Worm (Caenorhabditis elegans) whole organism, L1 larva: Measurements from ENCODE around the gene F13E9.5.

Source experiments
- ama-1 ChIP-seq: fragments of 150-350 bp; optimal IDR thresholded peaks from 2 replicates; lab custom pipeline; 2014
- blmp-1 ChIP-seq: fragments of 150-350 bp; optimal IDR thresholded peaks from 2 replicates; lab custom pipeline; 2014; ENCODE audit warnings: missing biosample characterization, missing genetic modification characterization
- elt-2 ChIP-seq: sonication (generic microtip); optimal IDR thresholded peaks from 2 replicates; lab custom pipeline; 2016; ENCODE audit warnings: missing genetic modification characterization, mild to moderate bottlenecking, inconsistent platforms, missing compliant biosample characterization, missing genetic modification reagents
- ets-5 ChIP-seq: fragments of 200-800 bp; sonication (Bioruptor generic); IDR thresholded peaks from 2 replicates; pipeline ENCODE4 v1.3.6; 2022; ENCODE audit warnings: missing genetic modification characterization, missing compliant biosample characterization
- fos-1 ChIP-seq: fragments of 150-350 bp; optimal IDR thresholded peaks from 2 replicates; lab custom pipeline; 2014; ENCODE audit warnings: missing biosample characterization, missing genetic modification characterization
- isw-1 ChIP-seq: fragments of 200-800 bp; sonication (Bioruptor generic); IDR thresholded peaks from 2 replicates; pipeline ENCODE4 v1.3.6; 2022; ENCODE audit warnings: missing genetic modification characterization, missing compliant biosample characterization
- lin-13 ChIP-seq: fragments of 150-350 bp; optimal IDR thresholded peaks from 2 replicates; lab custom pipeline; 2014; ENCODE audit warnings: missing biosample characterization, missing genetic modification reagents, missing genetic modification characterization
- lir-3 ChIP-seq: sonication (generic microtip); optimal IDR thresholded peaks from 2 replicates; lab custom pipeline; 2016; ENCODE audit warnings: mild to moderate bottlenecking, missing genetic modification characterization, moderate library complexity, missing compliant biosample characterization; ENCODE audit not compliant: poor library complexity
- nhr-12 ChIP-seq: sonication (generic microtip); optimal IDR thresholded peaks from 2 replicates; lab custom pipeline; 2017; ENCODE audit warnings: missing biosample characterization, missing genetic modification characterization
- rnt-1 ChIP-seq: sonication (generic microtip); optimal IDR thresholded peaks from 2 replicates; lab custom pipeline; 2016; ENCODE audit warnings: mild to moderate bottlenecking, missing genetic modification characterization, moderate library complexity, missing compliant biosample characterization
- snpc-4 ChIP-seq: fragments of 150-350 bp; optimal IDR thresholded peaks from 2 replicates; lab custom pipeline; 2014; ENCODE audit warnings: missing biosample characterization, missing genetic modification characterization

ce11 chrIV:10855946-10856345, 28.2 kb downstream of the F13E9.5 start:
- no peak for TF ChIP-seq ets-5 (GFP tag; lab: Robert Waterston, UW)
- TF ChIP-seq elt-2 (tag; lab: Kevin White, UChicago): no peak
- TF ChIP-seq snpc-4 (tag; lab: Kevin White, UChicago): no peak
- no peak for TF ChIP-seq isw-1 (GFP tag; lab: Robert Waterston, UW)
- no peak for TF ChIP-seq rnt-1
- no peak for TF ChIP-seq nhr-12
- TF ChIP-seq ama-1: no peak
- no peak for TF ChIP-seq blmp-1
- TF ChIP-seq lin-13 (GFP tag; lab: Kevin White, UChicago): no peak
- TF ChIP-seq lir-3 (tag; lab: Kevin White, UChicago): no peak
- TF ChIP-seq fos-1 (tag; lab: Kevin White, UChicago): no peak
